Comparison of ENCODE assay signal across 5 fruit fly cellular contexts in genomic region chr2L:18313922-18314712, dm6.
A peak's percentile ranks its signal among the peaks of the same experiment; 100 is the strongest.
TF ChIP-seq lines count a peak whose summit lies in the region.

No protein-coding gene starts in this region.

- TF ChIP-seq CTCF in whole organism, embryonic (GFP tag; optimal IDR thresholded peaks at IDR 0.05; lab: Kevin White, UChicago): no peak

TF ChIP-seq in whole organism, adult, 20 proteins besides CTCF, POLR2A, EP300 and RAD21:
- TF ChIP-seq kay (GFP tag; lab: Kevin White, UChicago; ENCODE audit: borderline replicate concordance) (peak; percentile 87), ovo (GFP tag; optimal IDR thresholded peaks at IDR 0.05; lab: Kevin White, UChicago) (no peak)

TF ChIP-seq in whole organism, embryonic, 481 proteins besides CTCF, POLR2A, EP300 and RAD21 (continues in another document):
- TF ChIP-seq HLH3B (GFP tag; IDR thresholded peaks at IDR 0.05; lab: Robert Waterston, UW) (no peak), Ets65A (GFP tag; lab: Kevin White, UChicago) (no peak), slbo (GFP tag; IDR thresholded peaks at IDR 0.05; lab: Robert Waterston, UW) (no peak), fd96Cb (tag; optimal IDR thresholded peaks at IDR 0.05; lab: Kevin White, UChicago) (no peak), NfI (GFP tag; optimal IDR thresholded peaks at IDR 0.05; lab: Kevin White, UChicago) (no peak), Asciz (GFP tag; optimal IDR thresholded peaks at IDR 0.05; lab: Kevin White, UChicago) (no peak), CG15479 (GFP tag; optimal IDR thresholded peaks at IDR 0.05; lab: Kevin White, UChicago) (no peak), Poxn (GFP tag; IDR thresholded peaks at IDR 0.05; lab: Robert Waterston, UW) (no peak), z (GFP tag; IDR thresholded peaks at IDR 0.05; lab: Robert Waterston, UW) (no peak), mirr (GFP tag; optimal IDR thresholded peaks at IDR 0.05; lab: Kevin White, UChicago) (no peak), row (GFP tag; IDR thresholded peaks at IDR 0.05; lab: Robert Waterston, UW) (no peak), al (GFP tag; IDR thresholded peaks at IDR 0.05; lab: Robert Waterston, UW) (no peak), CG9437 (GFP tag; optimal IDR thresholded peaks at IDR 0.05; lab: Kevin White, UChicago) (peak; percentile 50), tap (tag; optimal IDR thresholded peaks at IDR 0.05; lab: Kevin White, UChicago) (no peak), dati (GFP tag; IDR thresholded peaks at IDR 0.05; lab: Robert Waterston, UW) (no peak), CG11398 (GFP tag; optimal IDR thresholded peaks at IDR 0.05; lab: Kevin White, UChicago) (no peak), twi (tag; optimal IDR thresholded peaks at IDR 0.05; lab: Kevin White, UChicago) (no peak), CG32767 (GFP tag; IDR thresholded peaks at IDR 0.05; lab: Robert Waterston, UW) (no peak), sna (GFP tag; IDR thresholded peaks at IDR 0.05; lab: Robert Waterston, UW; ENCODE audit: partially characterized antibody) (0 out of 2 replicates have a peak, but pooled peaks have one; percentile 27), MESR4 (GFP tag; optimal IDR thresholded peaks at IDR 0.05; lab: Kevin White, UChicago) (no peak), p53 (GFP tag; optimal IDR thresholded peaks at IDR 0.05; lab: Kevin White, UChicago) (no peak), hkb (optimal IDR thresholded peaks at IDR 0.05; lab: Kevin White, UChicago) (no peak), hkb (GFP tag; IDR thresholded peaks at IDR 0.05; lab: Robert Waterston, UW) (no peak), ewg (GFP tag; optimal IDR thresholded peaks at IDR 0.05; lab: Kevin White, UChicago) (no peak)

TF ChIP-seq in whole organism, prepupa, 60 proteins besides CTCF, POLR2A, EP300 and RAD21:
- peak; percentile 6 for TF ChIP-seq CG32006 (GFP tag; optimal IDR thresholded peaks at IDR 0.05; lab: Kevin White, UChicago)
- TF ChIP-seq vri (GFP tag; optimal IDR thresholded peaks at IDR 0.05; lab: Kevin White, UChicago): no peak
- TF ChIP-seq fkh (GFP tag; optimal IDR thresholded peaks at IDR 0.05; lab: Kevin White, UChicago): peak; percentile 73
- peak; percentile 28 for TF ChIP-seq CG6854 (GFP tag; optimal IDR thresholded peaks at IDR 0.05; lab: Kevin White, UChicago)
- TF ChIP-seq eg (GFP tag; IDR thresholded peaks at IDR 0.05; lab: Robert Waterston, UW): peak; percentile 46; the same call in 2 of the 3 replicates
- peak; percentile 2 for TF ChIP-seq Blimp-1 (GFP tag; optimal IDR thresholded peaks at IDR 0.05; lab: Kevin White, UChicago)
- TF ChIP-seq CG15336 (GFP tag; IDR thresholded peaks at IDR 0.05; lab: Robert Waterston, UW): 0 out of 2 replicates have a peak, but pooled peaks have one; percentile 12
- no peak for TF ChIP-seq CG8319 (GFP tag; optimal IDR thresholded peaks at IDR 0.05; lab: Kevin White, UChicago)
- peak; percentile 27 for TF ChIP-seq Eip78C (GFP tag; lab: Kevin White, UChicago)
- peak; percentile 55 for TF ChIP-seq CG6276 (GFP tag; optimal IDR thresholded peaks at IDR 0.05; lab: Kevin White, UChicago)
- TF ChIP-seq ss (GFP tag; optimal IDR thresholded peaks at IDR 0.05; lab: Kevin White, UChicago): peak in 1 of 2 experiments; percentile 26
- peak; percentile 23 for TF ChIP-seq CG1621 (tag; optimal IDR thresholded peaks at IDR 0.05; lab: Kevin White, UChicago)
- TF ChIP-seq dsx (GFP tag; optimal IDR thresholded peaks at IDR 0.05; lab: Kevin White, UChicago; ENCODE audit: poor library complexity, severe bottlenecking): peak; percentile 21
- TF ChIP-seq CG6163 (GFP tag; IDR thresholded peaks at IDR 0.05; lab: Robert Waterston, UW): peak; percentile 56
- no peak for TF ChIP-seq Lpt (GFP tag; optimal IDR thresholded peaks at IDR 0.05; lab: Kevin White, UChicago)

TF ChIP-seq in whole organism, pupa, 21 proteins besides CTCF, POLR2A, EP300 and RAD21:
- TF ChIP-seq Ets98B (GFP tag; IDR thresholded peaks at IDR 0.05; lab: Robert Waterston, UW) (0 out of 2 replicates have a peak, but pooled peaks have one; percentile 29), fd96Ca (GFP tag; IDR thresholded peaks at IDR 0.05; lab: Robert Waterston, UW) (peak; percentile 56; the same call in 1 of the 3 replicates), CG8301 (tag; optimal IDR thresholded peaks at IDR 0.05; lab: Kevin White, UChicago) (no peak), Pif1A (GFP tag; optimal IDR thresholded peaks at IDR 0.05; lab: Kevin White, UChicago) (no peak), D1 (tag; optimal IDR thresholded peaks at IDR 0.05; lab: Kevin White, UChicago) (no peak), Pif1B (GFP tag; optimal IDR thresholded peaks at IDR 0.05; lab: Kevin White, UChicago) (no peak), EcR (GFP tag; optimal IDR thresholded peaks at IDR 0.05; lab: Kevin White, UChicago) (peak; percentile 27), CG32121 (GFP tag; IDR thresholded peaks at IDR 0.05; lab: Robert Waterston, UW) (no peak), CG10348 (GFP tag; IDR thresholded peaks at IDR 0.05; lab: Robert Waterston, UW) (no peak), CG8159 (tag; optimal IDR thresholded peaks at IDR 0.05; lab: Kevin White, UChicago) (no peak), Snoo (tag; optimal IDR thresholded peaks at IDR 0.05; lab: Kevin White, UChicago) (no peak), CG12605 (GFP tag; IDR thresholded peaks at IDR 0.05; lab: Robert Waterston, UW) (peak; percentile 40; the same call in 1 of the 2 replicates)

TF ChIP-seq in whole organism, wandering third instar larva, 38 proteins besides CTCF, POLR2A, EP300 and RAD21:
- TF ChIP-seq Vsx2 (GFP tag; optimal IDR thresholded peaks at IDR 0.05; lab: Kevin White, UChicago; ENCODE audit: partially characterized antibody) (no peak), GATAd (GFP tag; optimal IDR thresholded peaks at IDR 0.05; lab: Kevin White, UChicago) (no peak), sage (GFP tag; optimal IDR thresholded peaks at IDR 0.05; lab: Kevin White, UChicago) (peak; percentile 38), Jra (GFP tag; optimal IDR thresholded peaks at IDR 0.05; lab: Kevin White, UChicago) (peak; percentile 4), lola (GFP tag; optimal IDR thresholded peaks at IDR 0.05; lab: Kevin White, UChicago) (no peak), psq (GFP tag; optimal IDR thresholded peaks at IDR 0.05; lab: Kevin White, UChicago) (peak; percentile 73), CrebA (GFP tag; optimal IDR thresholded peaks at IDR 0.05; lab: Kevin White, UChicago; ENCODE audit: borderline replicate concordance) (peak; percentile 56), Myc (optimal IDR thresholded peaks at IDR 0.05; lab: Kevin White, UChicago) (no peak), brk (GFP tag; optimal IDR thresholded peaks at IDR 0.05; lab: Kevin White, UChicago) (peak; percentile 16)
TF ChIP-seq in whole organism, wandering third instar larva: peak in this region for 5.
